Worm (Caenorhabditis elegans) whole organism, late embryonic: ENCODE data around the gene zig-10.

Experiments used
- elt-2 ChIP-seq: sonication (generic microtip); optimal IDR thresholded peaks from 2 replicates; lab custom pipeline; 2016; ENCODE audit warnings: missing genetic modification reagents, missing genetic modification characterization, missing compliant biosample characterization
- ets-4 ChIP-seq: sonication (generic microtip); optimal IDR thresholded peaks from 2 replicates; lab custom pipeline; 2016; ENCODE audit warnings: missing genetic modification characterization, missing compliant biosample characterization
- nhr-11 ChIP-seq: fragments of 150-350 bp; optimal IDR thresholded peaks from 2 replicates; lab custom pipeline; 2014; ENCODE audit warnings: missing biosample characterization, missing genetic modification characterization
- pha-2 ChIP-seq: sonication (generic microtip); optimal IDR thresholded peaks from 2 replicates; lab custom pipeline; 2017; ENCODE audit warnings: mild to moderate bottlenecking, missing genetic modification characterization, missing compliant biosample characterization

- TF ChIP-seq ets-4 (tag; lab: Kevin White, UChicago) (no peak), pha-2 (no peak), elt-2 (no peak), nhr-11 (no peak)
These were observed 38.3 kb downstream of the zig-10 start for ce11 chrII:6436845-6437244.
